Worm (Caenorhabditis elegans) whole organism, young adult: ENCODE data around the gene F37C12.18.

Experiments
- B0261.1 ChIP-seq: sonication (generic microtip); optimal IDR thresholded peaks from 2 replicates; lab custom pipeline; 2016; ENCODE audit warnings: mild to moderate bottlenecking, missing genetic modification characterization, moderate library complexity, missing compliant biosample characterization
- C17E4.6 ChIP-seq: fragments of 200-800 bp; sonication (Bioruptor generic); IDR thresholded peaks from 2 replicates; pipeline ENCODE4 v1.3.6; 2022; ENCODE audit warnings: missing genetic modification reagents, missing genetic modification characterization, missing compliant biosample characterization
- F22D6.2 ChIP-seq: sonication (generic microtip); optimal IDR thresholded peaks from 2 replicates; lab custom pipeline; 2016; ENCODE audit warnings: mild to moderate bottlenecking, missing genetic modification characterization, missing compliant biosample characterization
- F57C9.4 ChIP-seq: sonication (generic microtip); optimal IDR thresholded peaks from 2 replicates; lab custom pipeline; 2017; ENCODE audit warnings: mild to moderate bottlenecking, missing genetic modification characterization, missing compliant biosample characterization
- K11D2.4 ChIP-seq: fragments of 200-800 bp; sonication (Bioruptor generic); IDR thresholded peaks from 2 replicates; pipeline ENCODE4 v1.3.6; 2022; ENCODE audit warnings: missing genetic modification reagents, missing genetic modification characterization, missing compliant biosample characterization
- K12H6.12 ChIP-seq: fragments of 200-800 bp; sonication (Bioruptor generic); optimal IDR thresholded peaks from 2 replicates; lab custom pipeline; 2018; ENCODE audit warnings: mild to moderate bottlenecking, missing genetic modification characterization, missing compliant biosample characterization
- Y79H2A.3 ChIP-seq: fragments of 200-800 bp; sonication (Bioruptor generic); conservative IDR thresholded peaks from 2 replicates; pipeline ENCODE4 v1.3.6; 2022; ENCODE audit warnings: missing genetic modification reagents, missing genetic modification characterization, missing compliant biosample characterization
- akir-1 ChIP-seq: fragments of 200-800 bp; sonication (Bioruptor generic); optimal IDR thresholded peaks from 2 replicates; lab custom pipeline; 2018; ENCODE audit warnings: mild to moderate bottlenecking, missing genetic modification characterization, moderate library complexity, missing compliant biosample characterization
- aptf-2 ChIP-seq: fragments of 200-800 bp; sonication (Bioruptor generic); conservative IDR thresholded peaks from 2 replicates; pipeline ENCODE4 v1.3.6; 2022; ENCODE audit warnings: missing genetic modification reagents, missing genetic modification characterization, missing compliant biosample characterization
- cebp-1 ChIP-seq, 2 experiments: fragments of 200-800 bp in 1 of 2; sonication (Bioruptor generic) in 1 of 2; sonication (generic microtip) in 1 of 2; IDR thresholded peaks in 1 of 2; optimal IDR thresholded peaks in 1 of 2; 2 replicates each; pipeline versions ENCODE4 v1.3.6 to Lab custom; 2017 to 2022; ENCODE audit warnings: missing compliant biosample characterization in 2 of 2, missing genetic modification characterization in 2 of 2, mild to moderate bottlenecking in 1 of 2, missing genetic modification reagents in 1 of 2, moderate library complexity in 1 of 2
- ceh-27 ChIP-seq: fragments of 200-800 bp; sonication (Bioruptor generic); optimal IDR thresholded peaks from 2 replicates; lab custom pipeline; 2018; ENCODE audit warnings: mild to moderate bottlenecking, missing genetic modification characterization, moderate library complexity, missing compliant biosample characterization
- ceh-40 ChIP-seq: fragments of 200-800 bp; sonication (Bioruptor generic); IDR thresholded peaks from 2 replicates; pipeline ENCODE4 v1.3.6; 2022; ENCODE audit warnings: missing genetic modification characterization, missing compliant biosample characterization
- ceh-58 ChIP-seq: fragments of 200-800 bp; sonication (Bioruptor generic); IDR thresholded peaks from 2 replicates; pipeline ENCODE4 v1.3.6; 2022; ENCODE audit warnings: missing genetic modification characterization, missing compliant biosample characterization
- ceh-79 ChIP-seq: sonication (generic microtip); optimal IDR thresholded peaks from 2 replicates; lab custom pipeline; 2017; ENCODE audit warnings: mild to moderate bottlenecking, missing genetic modification characterization, missing compliant biosample characterization
- chd-7 ChIP-seq: sonication (generic microtip); optimal IDR thresholded peaks from 2 replicates; lab custom pipeline; 2016; ENCODE audit warnings: mild to moderate bottlenecking, missing genetic modification characterization, moderate library complexity, missing compliant biosample characterization
- dox-1 ChIP-seq: fragments of 200-800 bp; sonication (Bioruptor generic); IDR thresholded peaks from 2 replicates; pipeline ENCODE4 v1.3.6; 2022; ENCODE audit warnings: missing genetic modification reagents, missing genetic modification characterization, missing compliant biosample characterization
- dpff-1 ChIP-seq: sonication (generic microtip); optimal IDR thresholded peaks from 2 replicates; lab custom pipeline; 2017; ENCODE audit warnings: mild to moderate bottlenecking, missing genetic modification characterization, missing compliant biosample characterization
- dpl-1 ChIP-seq: fragments of 150-350 bp; optimal IDR thresholded peaks from 2 replicates; lab custom pipeline; 2014; ENCODE audit warnings: missing biosample characterization, missing genetic modification reagents, missing genetic modification characterization
- egl-18 ChIP-seq: fragments of 200-800 bp; sonication (Bioruptor generic); IDR thresholded peaks from 2 replicates; pipeline ENCODE4 v1.3.6; 2022; ENCODE audit warnings: missing genetic modification reagents, missing genetic modification characterization, missing compliant biosample characterization
- ekl-4 ChIP-seq: fragments of 200-800 bp; sonication (Bioruptor generic); IDR thresholded peaks from 2 replicates; pipeline ENCODE4 v1.3.6; 2022; ENCODE audit warnings: missing genetic modification reagents, missing genetic modification characterization, missing compliant biosample characterization
- ets-4 ChIP-seq: fragments of 200-800 bp; sonication (Bioruptor generic); optimal IDR thresholded peaks from 2 replicates; lab custom pipeline; 2018; ENCODE audit warnings: mild to moderate bottlenecking, missing genetic modification characterization, missing compliant biosample characterization
- fkh-3 ChIP-seq: sonication (generic microtip); optimal IDR thresholded peaks from 2 replicates; lab custom pipeline; 2016; ENCODE audit warnings: mild to moderate bottlenecking, missing genetic modification characterization, missing compliant biosample characterization
- gei-17 ChIP-seq: fragments of 200-800 bp; sonication (Bioruptor generic); optimal IDR thresholded peaks from 2 replicates; lab custom pipeline; 2018; ENCODE audit warnings: mild to moderate bottlenecking, missing genetic modification characterization, missing compliant biosample characterization
- hlh-12 ChIP-seq: sonication (generic microtip); optimal IDR thresholded peaks from 2 replicates; lab custom pipeline; 2016; ENCODE audit warnings: missing genetic modification characterization, missing compliant biosample characterization
- hlh-26 ChIP-seq: fragments of 200-800 bp; sonication (Bioruptor generic); conservative IDR thresholded peaks from 2 replicates; pipeline ENCODE4 v1.3.6; 2022; ENCODE audit warnings: missing genetic modification reagents, missing genetic modification characterization, missing compliant biosample characterization
- hrde-1 ChIP-seq: sonication (generic microtip); optimal IDR thresholded peaks from 2 replicates; lab custom pipeline; 2016; ENCODE audit warnings: missing genetic modification characterization, mild to moderate bottlenecking, missing compliant biosample characterization, moderate library complexity, missing genotype, missing genetic modification reagents, borderline replicate concordance
- let-607 ChIP-seq, 2 experiments: fragments of 200-800 bp in 1 of 2; sonication (Bioruptor generic) in 1 of 2; sonication (generic microtip) in 1 of 2; optimal IDR thresholded peaks; 2 replicates each; lab custom pipeline; 2016 to 2018; ENCODE audit warnings: mild to moderate bottlenecking in 2 of 2, missing compliant biosample characterization in 2 of 2, missing genetic modification characterization in 2 of 2, moderate library complexity in 2 of 2, missing genotype in 1 of 2
- lin-26 ChIP-seq: fragments of 200-800 bp; sonication (Bioruptor generic); IDR thresholded peaks from 2 replicates; pipeline ENCODE4 v1.3.6; 2022; ENCODE audit warnings: missing genetic modification reagents, missing genetic modification characterization, missing compliant biosample characterization
- lin-35 ChIP-seq, 3 experiments: fragments of 150-350 bp in 2 of 3; sonication (generic microtip) in 1 of 3; optimal IDR thresholded peaks; 2 replicates each; lab custom pipeline; 2014 to 2018; ENCODE audit warnings: missing biosample characterization in 3 of 3, missing genetic modification characterization in 3 of 3, missing genetic modification reagents in 3 of 3
- lir-1 ChIP-seq: fragments of 200-800 bp; sonication (Bioruptor generic); conservative IDR thresholded peaks from 2 replicates; pipeline ENCODE4 v1.3.6; 2022; ENCODE audit warnings: missing genetic modification reagents, missing genetic modification characterization, missing compliant biosample characterization
- lsy-27 ChIP-seq: sonication (generic microtip); optimal IDR thresholded peaks from 2 replicates; lab custom pipeline; 2017; ENCODE audit warnings: missing genetic modification characterization, mild to moderate bottlenecking, missing compliant biosample characterization, antibody characterized with exemption, missing genotype, borderline replicate concordance; ENCODE audit not compliant: insufficient read depth
- madf-10 ChIP-seq: sonication (generic microtip); optimal IDR thresholded peaks from 2 replicates; lab custom pipeline; 2016; ENCODE audit warnings: mild to moderate bottlenecking, missing genetic modification characterization, missing compliant biosample characterization
- nfyb-1 ChIP-seq: fragments of 200-800 bp; sonication (Bioruptor generic); IDR thresholded peaks from 2 replicates; pipeline ENCODE4 v1.3.6; 2022; ENCODE audit warnings: missing genetic modification reagents, missing genetic modification characterization, missing compliant biosample characterization
- nhr-27 ChIP-seq: fragments of 200-800 bp; sonication (Bioruptor generic); optimal IDR thresholded peaks from 2 replicates; lab custom pipeline; 2018; ENCODE audit warnings: mild to moderate bottlenecking, missing genetic modification characterization, moderate library complexity, missing compliant biosample characterization
- nhr-80 ChIP-seq: sonication (generic microtip); optimal IDR thresholded peaks from 2 replicates; lab custom pipeline; 2016; ENCODE audit warnings: missing genetic modification characterization, missing compliant biosample characterization
- pbrm-1 ChIP-seq: fragments of 200-800 bp; sonication (Bioruptor generic); IDR thresholded peaks from 2 replicates; pipeline ENCODE4 v1.3.6; 2022; ENCODE audit warnings: missing genetic modification reagents, missing genetic modification characterization, missing compliant biosample characterization
- rcor-1 ChIP-seq: fragments of 200-800 bp; sonication (Bioruptor generic); IDR thresholded peaks from 2 replicates; pipeline ENCODE4 v1.3.6; 2022; ENCODE audit warnings: missing genetic modification reagents, missing genetic modification characterization, missing compliant biosample characterization
- repo-1 ChIP-seq: sonication (generic microtip); optimal IDR thresholded peaks from 2 replicates; lab custom pipeline; 2017; ENCODE audit warnings: mild to moderate bottlenecking, missing genetic modification characterization, missing compliant biosample characterization
- snpc-1.3 ChIP-seq: sonication (generic microtip); optimal IDR thresholded peaks from 2 replicates; lab custom pipeline; 2017; ENCODE audit warnings: missing genetic modification characterization, mild to moderate bottlenecking, missing compliant biosample characterization, antibody characterized with exemption, moderate library complexity, missing genotype, missing genetic modification reagents; ENCODE audit not compliant: insufficient read depth
- snpc-3.4 ChIP-seq: sonication (generic microtip); optimal IDR thresholded peaks from 2 replicates; lab custom pipeline; 2017; ENCODE audit warnings: missing genetic modification characterization, mild to moderate bottlenecking, missing compliant biosample characterization, antibody characterized with exemption, moderate library complexity, missing genotype, missing genetic modification reagents
- tbp1 ChIP-seq: fragments of 200-800 bp; sonication (Bioruptor generic); optimal IDR thresholded peaks from 2 replicates; lab custom pipeline; 2018; ENCODE audit warnings: mild to moderate bottlenecking, missing genetic modification characterization, missing compliant biosample characterization
- tbx-9 ChIP-seq: sonication (generic microtip); optimal IDR thresholded peaks from 2 replicates; lab custom pipeline; 2016; ENCODE audit warnings: borderline replicate concordance, missing genetic modification characterization, inconsistent platforms, missing compliant biosample characterization
- unc-130 ChIP-seq: sonication (generic microtip); optimal IDR thresholded peaks from 2 replicates; lab custom pipeline; 2016; ENCODE audit warnings: missing genetic modification reagents, missing genetic modification characterization, missing compliant biosample characterization
- zim-3 ChIP-seq: sonication (generic microtip); optimal IDR thresholded peaks from 2 replicates; lab custom pipeline; 2017; ENCODE audit warnings: mild to moderate bottlenecking, missing genetic modification characterization, moderate library complexity, missing compliant biosample characterization
- ztf-28 ChIP-seq: fragments of 200-800 bp; sonication (Bioruptor generic); IDR thresholded peaks from 2 replicates; pipeline ENCODE4 v1.3.6; 2022; ENCODE audit warnings: missing genetic modification reagents, missing genetic modification characterization, missing compliant biosample characterization

The F37C12.18 gene

ce11 chrIII:7179538-7180301 lies 15.5 kb downstream of the F37C12.18 start, which contains the start of the genes rps-14 and rpl-36 (continued):
- peak; percentile 61 for TF ChIP-seq ceh-27 (GFP tag; lab: Kevin White, UChicago)
- TF ChIP-seq lin-26 (GFP tag; lab: Robert Waterston, UW) = no peak
- TF ChIP-seq ceh-79 (tag; lab: Kevin White, UChicago) = no peak
- TF ChIP-seq unc-130 = no peak
- TF ChIP-seq zim-3 (tag; lab: Kevin White, UChicago) = no peak
- TF ChIP-seq K11D2.4 (GFP tag; lab: Robert Waterston, UW) = 0 out of 2 replicates have a peak, but pooled peaks have one; percentile 34
- no peak for TF ChIP-seq C17E4.6 (GFP tag; lab: Robert Waterston, UW)
- no peak for TF ChIP-seq nhr-80
- no peak for TF ChIP-seq B0261.1
- no peak; the same call in 1 of the 2 replicates for TF ChIP-seq lir-1 (GFP tag; lab: Robert Waterston, UW)
- TF ChIP-seq dpff-1 (tag; lab: Kevin White, UChicago) = no peak
- TF ChIP-seq pbrm-1 (GFP tag; lab: Robert Waterston, UW) = peak; percentile 69
- TF ChIP-seq madf-10 = peak; percentile 2
- TF ChIP-seq hlh-26 (GFP tag; lab: Robert Waterston, UW) = no peak
- no peak for TF ChIP-seq hlh-12
- TF ChIP-seq ztf-28 = no peak
- TF ChIP-seq chd-7 = no peak
- TF ChIP-seq tbp1 (GFP tag; lab: Kevin White, UChicago) = peak; percentile 62
- peak; percentile 34; the same call in 1 of the 2 replicates for TF ChIP-seq rcor-1 (GFP tag; lab: Robert Waterston, UW)
- TF ChIP-seq ceh-40 = no peak
- TF ChIP-seq akir-1 (GFP tag; lab: Kevin White, UChicago) = no peak
- no peak for TF ChIP-seq repo-1
- TF ChIP-seq ets-4 (GFP tag; lab: Kevin White, UChicago) = no peak
- TF ChIP-seq Y79H2A.3 = no peak
- no peak for TF ChIP-seq fkh-3
- TF ChIP-seq hrde-1 (tag; lab: Kevin White, UChicago) = no peak
- peak; percentile 71 for TF ChIP-seq snpc-1.3
- TF ChIP-seq gei-17 = no peak
- TF ChIP-seq cebp-1 (GFP tag; IDR thresholded peaks at IDR 0.05; lab: Robert Waterston, UW) = no peak
- peak; percentile 77 for TF ChIP-seq cebp-1 (tag; optimal IDR thresholded peaks at IDR 0.05; lab: Kevin White, UChicago)
- peak in 1 of 2 experiments; percentile 45 for TF ChIP-seq let-607 (tag; optimal IDR thresholded peaks at IDR 0.05; lab: Kevin White, UChicago)
- TF ChIP-seq aptf-2 (GFP tag; lab: Robert Waterston, UW) = no peak
- TF ChIP-seq snpc-3.4 (tag; lab: Kevin White, UChicago) = peak; percentile 70
- no peak for TF ChIP-seq dpl-1
- peak; percentile 36; the same call in 1 of the 2 replicates for TF ChIP-seq ekl-4 (GFP tag; lab: Robert Waterston, UW)
- no peak for TF ChIP-seq tbx-9 (tag; lab: Kevin White, UChicago)
- TF ChIP-seq lin-35 (GFP tag; optimal IDR thresholded peaks at IDR 0.05; lab: Kevin White, UChicago) = peak in 1 of 3 experiments; percentile 86
- TF ChIP-seq ceh-58 (GFP tag; lab: Robert Waterston, UW) = no peak
- peak; percentile 47 for TF ChIP-seq K12H6.12 (tag; lab: Kevin White, UChicago)
- no peak for TF ChIP-seq F22D6.2 (tag; lab: Kevin White, UChicago)
- no peak for TF ChIP-seq lsy-27 (tag; lab: Kevin White, UChicago)
- peak; percentile 41; the same call in 1 of the 2 replicates for TF ChIP-seq dox-1 (GFP tag; lab: Robert Waterston, UW)
- TF ChIP-seq egl-18 (GFP tag; lab: Robert Waterston, UW) = no peak
- TF ChIP-seq nfyb-1 (GFP tag; lab: Robert Waterston, UW) = 0 out of 2 replicates have a peak, but pooled peaks have one; percentile 47
- TF ChIP-seq F57C9.4 (tag; lab: Kevin White, UChicago) = no peak
- no peak for TF ChIP-seq nhr-27 (tag; lab: Kevin White, UChicago)
